Fruit fly (Drosophila melanogaster) whole organism, prepupa: ENCODE measurements around the gene CG33269.
A peak's percentile ranks its signal among the peaks of the same experiment; 100 is the strongest.

Source experiments
- CG10631 ChIP-seq: fragments of 200-800 bp; sonication (Bioruptor generic); optimal IDR thresholded peaks from 2 replicates; lab custom pipeline; 2016; ENCODE audit warnings: missing biosample characterization, missing genetic modification characterization
- CG10669 ChIP-seq: fragments of 200-800 bp; sonication (Bioruptor generic); optimal IDR thresholded peaks from 3 replicates; lab custom pipeline; 2018; ENCODE audit warnings: missing biosample characterization, mild to moderate bottlenecking, missing genetic modification characterization, moderate library complexity
- CG11294 ChIP-seq: fragments of 200-800 bp; sonication (Bioruptor generic); IDR thresholded peaks from 2 replicates; pipeline ENCODE4 v1.3.6; 2022; ENCODE audit warnings: missing biosample characterization, missing genetic modification characterization
- CG15336 ChIP-seq: fragments of 200-800 bp; sonication (Bioruptor generic); IDR thresholded peaks from 2 replicates; pipeline ENCODE4 v1.3.6; 2022; ENCODE audit warnings: missing biosample characterization, missing genetic modification characterization
- CG16779 ChIP-seq: fragments of 200-800 bp; sonication (Bioruptor generic); optimal IDR thresholded peaks from 3 replicates; lab custom pipeline; 2017; ENCODE audit warnings: missing biosample characterization, mild to moderate bottlenecking, missing genetic modification characterization
- CG3032 ChIP-seq: fragments of 200-800 bp; optimal IDR thresholded peaks from 2 replicates; lab custom pipeline; 2019; ENCODE audit warnings: missing biosample characterization, mild to moderate bottlenecking, missing genetic modification characterization, moderate library complexity
- CG34406 ChIP-seq: fragments of 200-800 bp; sonication (Bioruptor generic); optimal IDR thresholded peaks from 3 replicates; lab custom pipeline; 2016; ENCODE audit warnings: missing biosample characterization, missing genetic modification characterization
- CG3919 ChIP-seq: fragments of 200-800 bp; sonication (Bioruptor generic); optimal IDR thresholded peaks from 3 replicates; lab custom pipeline; 2016; ENCODE audit warnings: missing biosample characterization, missing genetic modification characterization
- CG4318 ChIP-seq: fragments of 200-800 bp; sonication (Bioruptor generic); optimal IDR thresholded peaks from 3 replicates; lab custom pipeline; 2017; ENCODE audit warnings: missing biosample characterization, mild to moderate bottlenecking, missing genetic modification characterization
- CG6276 ChIP-seq: fragments of 200-800 bp; sonication (Bioruptor generic); optimal IDR thresholded peaks from 2 replicates; lab custom pipeline; 2017; ENCODE audit warnings: missing biosample characterization, mild to moderate bottlenecking, missing genetic modification characterization
- CG6808 ChIP-seq: fragments of 200-800 bp; sonication (Bioruptor generic); optimal IDR thresholded peaks from 3 replicates; lab custom pipeline; 2017; ENCODE audit warnings: missing biosample characterization, missing genetic modification characterization, mild to moderate bottlenecking, moderate library complexity, missing genetic modification reagents
- CG6854 ChIP-seq: fragments of 200-800 bp; sonication (Bioruptor generic); optimal IDR thresholded peaks from 2 replicates; lab custom pipeline; 2017; ENCODE audit warnings: missing biosample characterization, mild to moderate bottlenecking, missing genetic modification characterization
- CG8119 ChIP-seq: fragments of 200-800 bp; sonication (Bioruptor generic); IDR thresholded peaks from 3 replicates; pipeline ENCODE4 v1.3.6; 2022; ENCODE audit warnings: missing biosample characterization, missing genetic modification characterization
- CG8632 ChIP-seq: fragments of 200-800 bp; sonication (Bioruptor generic); optimal IDR thresholded peaks from 3 replicates; lab custom pipeline; 2016; ENCODE audit warnings: missing biosample characterization, missing genetic modification characterization
- CG9139 ChIP-seq: fragments of 200-800 bp; sonication (Bioruptor generic); optimal IDR thresholded peaks from 3 replicates; lab custom pipeline; 2017; ENCODE audit warnings: missing biosample characterization, mild to moderate bottlenecking, missing genetic modification characterization
- Eip75B ChIP-seq: fragments of 200-800 bp; sonication (Bioruptor generic); optimal IDR thresholded peaks from 3 replicates; lab custom pipeline; 2016; ENCODE audit warnings: missing biosample characterization, missing genetic modification characterization
- Eip78C ChIP-seq: fragments of 200-800 bp; sonication (Bioruptor generic); peaks from one replicate; lab custom pipeline; 2016; ENCODE audit warnings: missing biosample characterization, missing genetic modification characterization
- Eip93F ChIP-seq: fragments of 200-800 bp; sonication (Bioruptor generic); optimal IDR thresholded peaks from 2 replicates; lab custom pipeline; 2016; ENCODE audit warnings: missing biosample characterization, mild to moderate bottlenecking, missing genetic modification characterization
- Ets21C ChIP-seq: fragments of 200-800 bp; sonication (Bioruptor generic); optimal IDR thresholded peaks from 3 replicates; lab custom pipeline; 2016; ENCODE audit warnings: missing biosample characterization, missing genetic modification characterization
- Ets96B ChIP-seq: fragments of 200-800 bp; optimal IDR thresholded peaks from 2 replicates; lab custom pipeline; 2019; ENCODE audit warnings: missing biosample characterization, mild to moderate bottlenecking, missing genetic modification characterization, moderate library complexity
- Gug ChIP-seq: fragments of 200-800 bp; sonication (Bioruptor generic); IDR thresholded peaks from 2 replicates; pipeline ENCODE4 v1.3.6; 2022; ENCODE audit warnings: missing biosample characterization, missing genetic modification characterization
- Hr38 ChIP-seq: sonication (Bioruptor generic); optimal IDR thresholded peaks from 2 replicates; lab custom pipeline; 2016; ENCODE audit warnings: missing biosample characterization, missing genetic modification characterization
- Hr4 ChIP-seq: fragments of 200-800 bp; sonication (Bioruptor generic); optimal IDR thresholded peaks from 3 replicates; lab custom pipeline; 2016; ENCODE audit warnings: missing biosample characterization, missing genetic modification characterization
- Lpt ChIP-seq: fragments of 200-800 bp; sonication (Bioruptor generic); optimal IDR thresholded peaks from 3 replicates; lab custom pipeline; 2016; ENCODE audit warnings: missing biosample characterization, missing genetic modification characterization
- Met ChIP-seq: fragments of 200-800 bp; sonication (Bioruptor generic); optimal IDR thresholded peaks from 3 replicates; lab custom pipeline; 2016; ENCODE audit warnings: missing biosample characterization, missing genetic modification characterization
- OdsH ChIP-seq: fragments of 200-800 bp; sonication (Bioruptor generic); optimal IDR thresholded peaks from 3 replicates; lab custom pipeline; 2016; ENCODE audit warnings: missing biosample characterization, missing genetic modification characterization
- Smox ChIP-seq: fragments of 200-800 bp; sonication (Bioruptor generic); optimal IDR thresholded peaks from 3 replicates; lab custom pipeline; 2016; ENCODE audit warnings: missing biosample characterization, missing genetic modification characterization
- Sox14 ChIP-seq: fragments of 200-800 bp; sonication (Bioruptor generic); optimal IDR thresholded peaks from 3 replicates; lab custom pipeline; 2016; ENCODE audit warnings: missing biosample characterization, missing genetic modification characterization
- Sox15 ChIP-seq: fragments of 200-800 bp; sonication (Bioruptor generic); optimal IDR thresholded peaks from 3 replicates; lab custom pipeline; 2016; ENCODE audit warnings: missing biosample characterization, missing genetic modification characterization
- achi ChIP-seq: fragments of 200-800 bp; sonication (Bioruptor generic); optimal IDR thresholded peaks from 3 replicates; lab custom pipeline; 2016; ENCODE audit warnings: missing biosample characterization, missing genetic modification characterization
- acj6 ChIP-seq: fragments of 200-800 bp; sonication (Bioruptor generic); optimal IDR thresholded peaks from 3 replicates; lab custom pipeline; 2016; ENCODE audit warnings: missing biosample characterization, missing genetic modification characterization
- cyc ChIP-seq: fragments of 200-800 bp; sonication (Bioruptor generic); optimal IDR thresholded peaks from 3 replicates; lab custom pipeline; 2016; ENCODE audit warnings: missing biosample characterization, missing genetic modification characterization
- dac ChIP-seq: fragments of 200-800 bp; sonication (Bioruptor generic); optimal IDR thresholded peaks from 2 replicates; lab custom pipeline; 2017; ENCODE audit warnings: missing biosample characterization, mild to moderate bottlenecking, missing genetic modification characterization
- eg ChIP-seq: fragments of 200-800 bp; sonication (Bioruptor generic); IDR thresholded peaks from 3 replicates; pipeline ENCODE4 v1.3.6; 2022; ENCODE audit warnings: missing biosample characterization, missing genetic modification characterization
- esn ChIP-seq: fragments of 200-800 bp; sonication (Bioruptor generic); optimal IDR thresholded peaks from 2 replicates; lab custom pipeline; 2016; ENCODE audit warnings: missing biosample characterization, mild to moderate bottlenecking, missing genetic modification characterization, moderate library complexity
- fd85E ChIP-seq: fragments of 200-800 bp; sonication (Bioruptor generic); optimal IDR thresholded peaks from 3 replicates; lab custom pipeline; 2016; ENCODE audit warnings: missing biosample characterization, missing genetic modification characterization
- fkh ChIP-seq: fragments of 200-800 bp; sonication (Bioruptor generic); optimal IDR thresholded peaks from 3 replicates; lab custom pipeline; 2017; ENCODE audit warnings: missing biosample characterization, mild to moderate bottlenecking, missing genetic modification characterization, moderate library complexity
- lz ChIP-seq: fragments of 200-800 bp; sonication (Bioruptor generic); optimal IDR thresholded peaks from 3 replicates; lab custom pipeline; 2016; ENCODE audit warnings: missing biosample characterization, missing genetic modification characterization
- net ChIP-seq: fragments of 200-800 bp; sonication (Bioruptor generic); optimal IDR thresholded peaks from 3 replicates; lab custom pipeline; 2016; ENCODE audit warnings: missing biosample characterization, missing genetic modification characterization
- pdm3 ChIP-seq: fragments of 200-800 bp; sonication (Bioruptor generic); optimal IDR thresholded peaks from 3 replicates; lab custom pipeline; 2016; ENCODE audit warnings: missing biosample characterization, missing genetic modification characterization
- spab ChIP-seq: fragments of 200-800 bp; sonication (Bioruptor generic); optimal IDR thresholded peaks from 2 replicates; lab custom pipeline; 2017; ENCODE audit warnings: missing biosample characterization, mild to moderate bottlenecking, missing genetic modification characterization, missing genetic modification reagents
- ss ChIP-seq, 2 experiments: fragments of 200-800 bp; sonication (Bioruptor generic); optimal IDR thresholded peaks; 2 replicates in 1 of 2; 3 replicates in 1 of 2; lab custom pipeline; 2017 to 2018; ENCODE audit warnings: mild to moderate bottlenecking in 2 of 2, missing biosample characterization in 2 of 2, missing genetic modification characterization in 2 of 2, moderate library complexity in 1 of 2
- svp ChIP-seq: fragments of 200-800 bp; sonication (Bioruptor generic); peaks from one replicate; lab custom pipeline; 2016; ENCODE audit warnings: missing biosample characterization, missing genetic modification characterization

Gene CG33269

dm6 chr3L:11542437-11542836 is 39.6 kb downstream of the CG33269 start:
- TF ChIP-seq CG3919 (peak; percentile 13), dac (no peak)

dm6 chr3L:11540330-11540702 is 41.7 kb downstream of the CG33269 start:
- TF ChIP-seq fkh (GFP tag; lab: Kevin White, UChicago), result peak; percentile 89
- no peak for TF ChIP-seq CG9139 (GFP tag; lab: Kevin White, UChicago)

- TF ChIP-seq Eip93F (no peak), fd85E (GFP tag; lab: Kevin White, UChicago) (no peak), Gug (GFP tag; lab: Robert Waterston, UW) (no peak), Sox15 (GFP tag; lab: Kevin White, UChicago) (no peak), CG10631 (GFP tag; lab: Kevin White, UChicago) (no peak), CG16779 (tag; lab: Kevin White, UChicago) (no peak), CG8632 (GFP tag; lab: Kevin White, UChicago) (no peak), esn (GFP tag; lab: Kevin White, UChicago) (no peak), cyc (GFP tag; lab: Kevin White, UChicago) (no peak), Met (GFP tag; lab: Kevin White, UChicago) (no peak), Sox14 (no peak)
- TF ChIP-seq, all 60 proteins: peak for 0
These were observed 42.3 kb downstream of the CG33269 start for dm6 chr3L:11539511-11540329.

dm6 chr3L:11536767-11537419 is 45.1 kb downstream of the CG33269 start:
- TF ChIP-seq Met (GFP tag; lab: Kevin White, UChicago), result no peak
- TF ChIP-seq lz (GFP tag; lab: Kevin White, UChicago), result peak; percentile 22
- peak; percentile 59 for TF ChIP-seq CG6276 (GFP tag; lab: Kevin White, UChicago)
- TF ChIP-seq CG34406 (GFP tag; lab: Kevin White, UChicago), result no peak
- no peak for TF ChIP-seq CG16779 (tag; lab: Kevin White, UChicago)
- peak; percentile 46 for TF ChIP-seq Lpt (GFP tag; lab: Kevin White, UChicago)
- peak; percentile 68 for TF ChIP-seq CG8119
- peak; percentile 20 for TF ChIP-seq pdm3 (GFP tag; lab: Kevin White, UChicago)
- TF ChIP-seq spab, result no peak
- TF ChIP-seq Ets96B, result no peak
- TF ChIP-seq OdsH, result peak; percentile 48
- TF ChIP-seq Hr4 (GFP tag; lab: Kevin White, UChicago), result peak; percentile 64
- TF ChIP-seq Eip78C (GFP tag; lab: Kevin White, UChicago), result peak; percentile 68
- TF ChIP-seq CG6854 (GFP tag; lab: Kevin White, UChicago), result no peak
- TF ChIP-seq Sox14, result peak; percentile 20
- TF ChIP-seq CG10631 (GFP tag; lab: Kevin White, UChicago), result peak; percentile 19
- TF ChIP-seq CG10669 (GFP tag; lab: Kevin White, UChicago), result no peak
- peak; percentile 41 for TF ChIP-seq svp (GFP tag; lab: Kevin White, UChicago)
- peak; percentile 59; the same call in 2 of the 3 replicates for TF ChIP-seq eg (GFP tag; lab: Robert Waterston, UW)
- TF ChIP-seq ss (GFP tag; optimal IDR thresholded peaks at IDR 0.05; lab: Kevin White, UChicago), result no peak
- TF ChIP-seq Gug (GFP tag; lab: Robert Waterston, UW), result no peak
- TF ChIP-seq net, result no peak
- TF ChIP-seq CG15336 (GFP tag; lab: Robert Waterston, UW), result peak; percentile 73
- peak; percentile 15 for TF ChIP-seq CG3919
- TF ChIP-seq cyc (GFP tag; lab: Kevin White, UChicago), result no peak
- TF ChIP-seq Ets21C (GFP tag; lab: Kevin White, UChicago), result no peak
- TF ChIP-seq CG11294 (GFP tag; lab: Robert Waterston, UW), result peak; percentile 52; the same call in 1 of the 2 replicates
- TF ChIP-seq CG3032 (tag; lab: Kevin White, UChicago), result no peak
- peak; percentile 15 for TF ChIP-seq acj6 (GFP tag; lab: Kevin White, UChicago)
- TF ChIP-seq dac, result peak; percentile 45
- TF ChIP-seq CG6808 (GFP tag; lab: Kevin White, UChicago), result no peak
- TF ChIP-seq CG8632 (GFP tag; lab: Kevin White, UChicago), result no peak
- TF ChIP-seq Eip75B (GFP tag; lab: Kevin White, UChicago), result no peak
- TF ChIP-seq fkh (GFP tag; lab: Kevin White, UChicago), result peak; percentile 47
- peak; percentile 10 for TF ChIP-seq achi (GFP tag; lab: Kevin White, UChicago)
- peak; percentile 54 for TF ChIP-seq CG4318 (GFP tag; lab: Kevin White, UChicago)
- no peak for TF ChIP-seq Hr38
- TF ChIP-seq Smox, result no peak
